Worm (Caenorhabditis elegans) whole organism, late embryonic: ENCODE measurements around the gene F09F9.5.
A peak's percentile ranks its signal among the peaks of the same experiment; 100 is the strongest.

Experiments used
- C08G9.2 ChIP-seq: sonication (generic microtip); optimal IDR thresholded peaks from 2 replicates; lab custom pipeline; 2016; ENCODE audit warnings: mild to moderate bottlenecking, missing genetic modification characterization, moderate library complexity, missing compliant biosample characterization
- C38D4.7 ChIP-seq: fragments of 200-800 bp; sonication (Bioruptor generic); optimal IDR thresholded peaks from 2 replicates; lab custom pipeline; 2018; ENCODE audit warnings: mild to moderate bottlenecking, missing genetic modification characterization, moderate library complexity, missing compliant biosample characterization
- K09A11.1 ChIP-seq: sonication (generic microtip); optimal IDR thresholded peaks from 2 replicates; lab custom pipeline; 2017; ENCODE audit warnings: antibody characterized with exemption, mild to moderate bottlenecking, missing genetic modification characterization, missing compliant biosample characterization; ENCODE audit not compliant: insufficient read depth
- T23F11.4 ChIP-seq: fragments of 200-800 bp; sonication (Bioruptor generic); optimal IDR thresholded peaks from 2 replicates; lab custom pipeline; 2018; ENCODE audit warnings: mild to moderate bottlenecking, missing genetic modification characterization, missing compliant biosample characterization
- Y22D7AL.16 ChIP-seq: sonication (generic microtip); optimal IDR thresholded peaks from 2 replicates; lab custom pipeline; 2016; ENCODE audit warnings: missing genetic modification characterization, missing compliant biosample characterization
- ceh-14 ChIP-seq: sonication (generic microtip); optimal IDR thresholded peaks from 2 replicates; lab custom pipeline; 2016; ENCODE audit warnings: missing genotype, missing genetic modification characterization, missing compliant biosample characterization
- ceh-2 ChIP-seq: sonication (generic microtip); optimal IDR thresholded peaks from 2 replicates; lab custom pipeline; 2016; ENCODE audit warnings: missing genotype, missing genetic modification characterization, missing compliant biosample characterization
- ceh-30 ChIP-seq: fragments of 150-350 bp; optimal IDR thresholded peaks from 2 replicates; lab custom pipeline; 2014; ENCODE audit warnings: missing biosample characterization, missing genetic modification characterization
- ceh-31 ChIP-seq: sonication (generic microtip); optimal IDR thresholded peaks from 2 replicates; lab custom pipeline; 2016; ENCODE audit warnings: missing genetic modification characterization, missing compliant biosample characterization
- ceh-6 ChIP-seq: fragments of 200-800 bp; sonication (Bioruptor generic); optimal IDR thresholded peaks from 2 replicates; lab custom pipeline; 2018; ENCODE audit warnings: mild to moderate bottlenecking, missing genetic modification characterization, missing compliant biosample characterization
- dmd-4 ChIP-seq: sonication (generic microtip); optimal IDR thresholded peaks from 2 replicates; lab custom pipeline; 2016; ENCODE audit warnings: borderline replicate concordance, missing genetic modification characterization, missing compliant biosample characterization
- gmeb-2 ChIP-seq: sonication (generic microtip); optimal IDR thresholded peaks from 2 replicates; lab custom pipeline; 2016; ENCODE audit warnings: missing genetic modification characterization, inconsistent platforms, missing compliant biosample characterization
- hlh-30 ChIP-seq: sonication (generic microtip); optimal IDR thresholded peaks from 2 replicates; lab custom pipeline; 2017; ENCODE audit warnings: antibody characterized with exemption, missing genetic modification characterization, missing compliant biosample characterization; ENCODE audit not compliant: insufficient read depth
- hlh-8 ChIP-seq: sonication (generic microtip); optimal IDR thresholded peaks from 2 replicates; lab custom pipeline; 2016; ENCODE audit warnings: missing genotype, missing genetic modification characterization, missing compliant biosample characterization
- lim-6 ChIP-seq: sonication (generic microtip); optimal IDR thresholded peaks from 2 replicates; lab custom pipeline; 2016; ENCODE audit warnings: missing genetic modification characterization, missing compliant biosample characterization
- madf-2 ChIP-seq: sonication (generic microtip); optimal IDR thresholded peaks from 2 replicates; lab custom pipeline; 2017; ENCODE audit warnings: missing genetic modification characterization, missing compliant biosample characterization
- nfya-1 ChIP-seq: sonication (generic microtip); optimal IDR thresholded peaks from 2 replicates; lab custom pipeline; 2017; ENCODE audit warnings: missing genetic modification characterization, mild to moderate bottlenecking, missing compliant biosample characterization, antibody characterized with exemption, moderate library complexity
- nhr-11 ChIP-seq: fragments of 150-350 bp; optimal IDR thresholded peaks from 2 replicates; lab custom pipeline; 2014; ENCODE audit warnings: missing biosample characterization, missing genetic modification characterization
- nhr-232 ChIP-seq: sonication (generic microtip); optimal IDR thresholded peaks from 2 replicates; lab custom pipeline; 2016; ENCODE audit warnings: missing genetic modification characterization, missing compliant biosample characterization
- pag-3 ChIP-seq: sonication (generic microtip); optimal IDR thresholded peaks from 2 replicates; lab custom pipeline; 2016; ENCODE audit warnings: missing compliant biosample characterization, missing genetic modification characterization, borderline replicate concordance
- pat-9 ChIP-seq: fragments of 200-800 bp; sonication (Bioruptor generic); optimal IDR thresholded peaks from 2 replicates; lab custom pipeline; 2018; ENCODE audit warnings: mild to moderate bottlenecking, missing genetic modification characterization, moderate library complexity, missing compliant biosample characterization
- pros-1 ChIP-seq: fragments of 150-350 bp; optimal IDR thresholded peaks from 2 replicates; lab custom pipeline; 2014; ENCODE audit warnings: missing biosample characterization, missing genetic modification reagents, missing genetic modification characterization
- ref-2 ChIP-seq: sonication (generic microtip); optimal IDR thresholded peaks from 2 replicates; lab custom pipeline; 2016; ENCODE audit warnings: missing genetic modification characterization, missing compliant biosample characterization
- sox-4 ChIP-seq: sonication (generic microtip); optimal IDR thresholded peaks from 2 replicates; lab custom pipeline; 2017; ENCODE audit warnings: mild to moderate bottlenecking, missing genetic modification characterization, inconsistent platforms, missing compliant biosample characterization
- syd-9 ChIP-seq: sonication (generic microtip); optimal IDR thresholded peaks from 2 replicates; lab custom pipeline; 2016; ENCODE audit warnings: mild to moderate bottlenecking, missing genetic modification characterization, moderate library complexity, missing compliant biosample characterization
- unc-42 ChIP-seq: sonication (generic microtip); optimal IDR thresholded peaks from 2 replicates; lab custom pipeline; 2016; ENCODE audit warnings: missing genotype, missing genetic modification characterization, missing compliant biosample characterization
- unc-55 ChIP-seq: sonication (generic microtip); optimal IDR thresholded peaks from 2 replicates; lab custom pipeline; 2017; ENCODE audit warnings: missing biosample characterization, missing genetic modification reagents, missing genetic modification characterization
- unc-86 ChIP-seq: sonication (generic microtip); optimal IDR thresholded peaks from 2 replicates; lab custom pipeline; 2016; ENCODE audit warnings: missing genetic modification characterization, missing compliant biosample characterization
- zip-5 ChIP-seq: sonication (generic microtip); optimal IDR thresholded peaks from 2 replicates; lab custom pipeline; 2016; ENCODE audit warnings: missing genetic modification characterization, missing compliant biosample characterization
- ztf-16 ChIP-seq: sonication (generic microtip); optimal IDR thresholded peaks from 2 replicates; lab custom pipeline; 2017; ENCODE audit warnings: missing genetic modification characterization, missing compliant biosample characterization

The F09F9.5 gene

DNA sequence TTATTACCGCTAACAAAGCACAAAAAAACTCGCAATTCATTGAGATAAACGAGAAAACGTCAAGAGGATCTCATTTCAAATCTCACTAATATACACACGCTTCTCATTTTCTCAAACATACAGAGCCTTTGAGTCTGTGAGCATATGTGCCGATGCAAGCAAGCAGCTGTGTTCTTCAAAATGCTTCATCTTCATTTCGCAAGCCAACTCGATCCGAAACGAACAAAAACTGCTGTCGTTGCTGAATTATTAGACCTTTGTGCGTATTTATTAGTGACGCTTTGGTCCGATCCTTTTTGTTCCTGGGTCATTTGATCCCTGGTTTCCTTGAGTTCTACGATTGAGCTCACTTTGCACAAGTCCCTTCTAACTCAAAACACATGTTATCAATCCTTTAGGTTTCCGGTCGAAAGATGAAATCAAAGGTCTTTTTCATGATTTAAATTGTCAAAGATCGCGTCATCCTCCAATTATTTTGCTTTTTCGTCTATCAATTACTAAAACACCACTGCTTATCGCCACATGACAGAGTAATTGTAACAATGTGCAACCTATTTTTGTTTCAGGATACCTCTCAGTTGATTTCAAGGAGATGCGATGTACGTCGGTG is 10.7 kb upstream of the F09F9.5 start, which contains the start of gene R02E4.2:
R02E4.2 (plus strand) TSS at position 560 of the 610 bp plus-strand sequence.
- TF ChIP-seq hlh-8 (tag; lab: Kevin White, UChicago) = peak; percentile 11
- no peak for TF ChIP-seq K09A11.1

DNA sequence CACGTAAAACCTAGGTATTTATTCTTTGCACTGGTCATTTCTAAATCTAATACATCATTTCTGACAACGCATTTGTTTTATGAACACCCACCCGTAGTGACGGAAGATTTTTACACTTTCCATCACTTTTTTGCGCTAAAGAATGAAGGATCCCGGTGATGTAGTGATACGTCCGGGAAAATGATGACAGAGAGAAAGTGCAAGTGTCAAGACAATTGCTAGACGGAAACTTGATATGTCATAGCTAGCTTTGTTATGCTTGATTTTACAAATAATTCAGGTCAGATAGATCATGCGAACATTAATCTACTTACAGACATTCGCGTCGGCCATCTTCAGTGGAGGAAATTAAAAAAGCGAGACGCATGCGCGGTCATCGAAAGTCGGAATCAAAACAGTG is 7.8 kb upstream of the F09F9.5 start:
- TF ChIP-seq unc-55 (GFP tag; lab: Kevin White, UChicago) (peak; percentile 59), dmd-4 (tag; lab: Kevin White, UChicago) (no peak)

DNA sequence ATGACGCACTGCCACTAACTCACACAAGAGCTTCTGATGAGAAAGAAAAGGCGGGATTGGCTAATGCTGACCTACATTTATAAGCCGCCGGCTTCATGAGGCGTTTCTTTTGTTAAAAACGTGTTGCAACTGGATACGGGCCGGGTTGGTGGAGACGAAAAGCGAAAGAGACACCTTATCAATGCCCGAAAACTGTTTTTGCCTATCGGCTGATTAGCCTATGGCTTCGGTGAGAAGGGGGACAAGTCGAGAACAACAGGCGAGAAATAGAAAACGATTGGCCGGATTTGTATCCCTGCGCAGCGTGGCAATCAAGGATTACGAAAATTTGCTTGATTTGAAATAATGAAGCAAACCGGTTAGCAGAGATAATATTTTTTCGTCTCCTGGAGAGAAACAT is 6.3 kb upstream of the F09F9.5 start, which contains the start of gene F09F9.2:
F09F9.2 (minus strand) TSS at position 25 of the 400 bp plus-strand sequence.
- TF ChIP-seq C38D4.7 (GFP tag; lab: Kevin White, UChicago) = no peak
- no peak for TF ChIP-seq zip-5 (tag; lab: Kevin White, UChicago)
- no peak for TF ChIP-seq sox-4 (tag; lab: Kevin White, UChicago)
- no peak for TF ChIP-seq ceh-2 (tag; lab: Kevin White, UChicago)
- TF ChIP-seq pros-1 = no peak
- TF ChIP-seq syd-9 (tag; lab: Kevin White, UChicago) = no peak
- TF ChIP-seq ceh-31 (tag; lab: Kevin White, UChicago) = no peak
- no peak for TF ChIP-seq pat-9 (tag; lab: Kevin White, UChicago)
- TF ChIP-seq madf-2 (tag; lab: Kevin White, UChicago) = no peak
- TF ChIP-seq C08G9.2 (tag; lab: Kevin White, UChicago) = no peak
- TF ChIP-seq nhr-11 = no peak
- no peak for TF ChIP-seq nfya-1
- TF ChIP-seq hlh-30 (tag; lab: Kevin White, UChicago) = no peak
- TF ChIP-seq Y22D7AL.16 (tag; lab: Kevin White, UChicago) = no peak
- no peak for TF ChIP-seq ztf-16 (tag; lab: Kevin White, UChicago)
- TF ChIP-seq ceh-30 (tag; lab: Kevin White, UChicago) = no peak
- no peak for TF ChIP-seq T23F11.4 (GFP tag; lab: Kevin White, UChicago)
- TF ChIP-seq pag-3 (tag; lab: Kevin White, UChicago) = no peak
- TF ChIP-seq gmeb-2 (tag; lab: Kevin White, UChicago) = no peak
- no peak for TF ChIP-seq hlh-8 (tag; lab: Kevin White, UChicago)

DNA sequence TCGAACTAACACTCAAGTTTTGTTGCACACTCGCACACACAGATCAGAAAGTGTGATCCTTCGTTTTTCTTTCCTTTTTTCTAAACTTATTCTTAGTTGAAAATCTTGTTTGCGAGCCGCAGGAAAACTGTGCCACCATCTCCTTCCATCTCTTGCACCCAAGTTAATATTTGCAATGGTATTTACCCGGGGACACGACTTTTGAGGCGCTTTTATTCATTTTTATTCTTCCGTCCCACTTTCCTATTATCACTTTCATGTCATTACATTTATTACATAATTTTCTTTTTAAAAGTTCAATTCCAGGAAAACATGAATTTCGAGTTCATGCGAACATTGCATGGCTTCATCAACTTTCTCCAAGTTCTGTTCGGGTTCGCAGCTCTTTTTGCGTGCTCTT is 2.7 kb upstream of the F09F9.5 start, which contains the start of gene F09F9.1:
F09F9.1 (plus strand) TSS at position 301 of the 400 bp plus-strand sequence.
- TF ChIP-seq ref-2 = no peak
- no peak for TF ChIP-seq unc-86 (tag; lab: Kevin White, UChicago)

DNA sequence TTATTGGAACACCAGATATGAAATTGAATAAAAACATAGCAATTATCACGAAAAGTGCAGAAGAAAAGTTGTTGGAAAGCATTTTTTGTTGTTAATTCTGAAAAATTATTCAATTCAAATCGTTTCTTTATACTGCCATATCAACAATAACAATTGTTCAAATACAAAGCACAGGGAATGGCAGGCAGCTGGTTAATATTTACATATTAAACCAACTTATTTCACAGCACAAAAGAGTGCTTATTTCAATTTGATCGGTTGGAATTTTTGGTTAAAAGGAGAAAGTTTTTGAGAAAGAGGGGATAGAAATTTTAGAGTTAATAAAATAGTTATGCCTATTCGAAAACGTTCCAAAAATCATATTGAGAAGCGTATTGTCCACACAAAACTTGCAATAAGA is 3.2 kb downstream of the F09F9.5 start, which contains the start of gene F09F9.3:
F09F9.3 (minus strand) TSS at position 101 of the 400 bp plus-strand sequence.
- TF ChIP-seq nfya-1 = no peak
- no peak for TF ChIP-seq C38D4.7 (GFP tag; lab: Kevin White, UChicago)
- TF ChIP-seq dmd-4 (tag; lab: Kevin White, UChicago) = no peak
- no peak for TF ChIP-seq ceh-6
- no peak for TF ChIP-seq nhr-232 (tag; lab: Kevin White, UChicago)

DNA sequence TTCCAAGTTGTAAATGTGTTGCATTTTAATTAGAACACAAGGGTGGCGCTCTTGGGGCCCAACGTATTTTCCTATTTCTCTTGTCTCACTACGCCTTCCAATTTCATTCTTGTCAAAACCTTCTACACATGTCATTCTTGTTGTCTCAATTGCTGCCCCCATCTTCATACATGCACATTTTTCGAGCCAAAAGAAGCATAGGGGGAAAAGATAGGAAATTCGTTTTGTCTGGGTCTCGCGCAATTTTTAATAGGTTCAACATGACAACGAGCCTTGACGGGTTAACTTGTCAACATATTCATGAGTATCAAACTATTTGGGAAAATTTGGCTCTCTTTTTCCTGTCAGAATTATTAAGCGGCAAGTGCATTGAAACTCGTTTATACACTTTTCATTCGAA is 5.6 kb downstream of the F09F9.5 start:
- TF ChIP-seq ceh-14 (tag; lab: Kevin White, UChicago) = peak; percentile 23
- peak; percentile 38 for TF ChIP-seq unc-55 (GFP tag; lab: Kevin White, UChicago)
- no peak for TF ChIP-seq lim-6 (tag; lab: Kevin White, UChicago)
- TF ChIP-seq nhr-11 = no peak
- TF ChIP-seq unc-42 (tag; lab: Kevin White, UChicago) = peak; percentile 52
- no peak for TF ChIP-seq ceh-30 (tag; lab: Kevin White, UChicago)
- TF ChIP-seq madf-2 (tag; lab: Kevin White, UChicago) = no peak
- no peak for TF ChIP-seq dmd-4 (tag; lab: Kevin White, UChicago)
